Fruit fly (Drosophila melanogaster) whole organism, embryonic: ENCODE measurements around the gene CG43163.

Experiments
- Bteb2 ChIP-seq: fragments of 200-800 bp; sonication (Bioruptor generic); optimal IDR thresholded peaks from 2 replicates; lab custom pipeline; 2016; ENCODE audit warnings: missing biosample characterization, missing genetic modification characterization
- CG10959 ChIP-seq: fragments of 200-800 bp; sonication (Bioruptor generic); IDR thresholded peaks from 2 replicates; pipeline ENCODE4 v1.3.6; 2022; ENCODE audit warnings: missing biosample characterization, missing genetic modification characterization
- CG11093 ChIP-seq: fragments of 200-800 bp; sonication (Bioruptor generic); IDR thresholded peaks from 3 replicates; pipeline ENCODE4 v1.3.6; 2022; ENCODE audit warnings: missing biosample characterization, missing genetic modification characterization
- CG12104 ChIP-seq: fragments of 200-800 bp; sonication (Bioruptor generic); optimal IDR thresholded peaks from 3 replicates; lab custom pipeline; 2016; ENCODE audit warnings: missing biosample characterization, missing genetic modification characterization
- CG12155 ChIP-seq: fragments of 200-800 bp; sonication (Bioruptor generic); optimal IDR thresholded peaks from 3 replicates; lab custom pipeline; 2016; ENCODE audit warnings: missing biosample characterization, missing genetic modification characterization
- CG12391 ChIP-seq: fragments of 200-800 bp; sonication (Bioruptor generic); optimal IDR thresholded peaks from 3 replicates; lab custom pipeline; 2018; ENCODE audit warnings: missing biosample characterization, mild to moderate bottlenecking, missing genetic modification characterization, moderate library complexity
- CG13894 ChIP-seq: fragments of 200-800 bp; sonication (Bioruptor generic); optimal IDR thresholded peaks from 3 replicates; lab custom pipeline; 2018; ENCODE audit warnings: missing biosample characterization, mild to moderate bottlenecking, missing genetic modification characterization, moderate library complexity
- CG16813 ChIP-seq: fragments of 200-800 bp; sonication (Bioruptor generic); IDR thresholded peaks from 3 replicates; pipeline ENCODE4 v1.3.6; 2022; ENCODE audit warnings: missing biosample characterization, missing genetic modification characterization; ENCODE audit not compliant: partially characterized antibody
- CG16863 ChIP-seq: fragments of 200-800 bp; sonication (Bioruptor generic); optimal IDR thresholded peaks from 3 replicates; lab custom pipeline; 2016; ENCODE audit warnings: missing biosample characterization, missing genetic modification characterization
- CG17612 ChIP-seq: fragments of 200-800 bp; sonication (Bioruptor generic); IDR thresholded peaks from 2 replicates; pipeline ENCODE4 v1.3.6; 2022; ENCODE audit warnings: missing biosample characterization, missing genetic modification characterization
- CG18262 ChIP-seq: fragments of 200-800 bp; optimal IDR thresholded peaks from 3 replicates; lab custom pipeline; 2019; ENCODE audit warnings: missing biosample characterization, mild to moderate bottlenecking, missing genetic modification characterization, moderate library complexity
- CG34224 ChIP-seq: fragments of 200-800 bp; sonication (Bioruptor generic); IDR thresholded peaks from 3 replicates; pipeline ENCODE4 v1.3.6; 2022; ENCODE audit warnings: missing biosample characterization, missing genetic modification characterization; ENCODE audit not compliant: partially characterized antibody
- CG5180 ChIP-seq: fragments of 200-800 bp; sonication (Bioruptor generic); optimal IDR thresholded peaks from 3 replicates; lab custom pipeline; 2017; ENCODE audit warnings: missing biosample characterization, missing genetic modification characterization, mild to moderate bottlenecking, moderate library complexity, missing genetic modification reagents
- CG5245 ChIP-seq: fragments of 200-800 bp; sonication (Bioruptor generic); optimal IDR thresholded peaks from 3 replicates; lab custom pipeline; 2016; ENCODE audit warnings: missing biosample characterization, missing genetic modification characterization
- CG6765 ChIP-seq: fragments of 200-800 bp; sonication (Bioruptor generic); optimal IDR thresholded peaks from 3 replicates; lab custom pipeline; 2017; ENCODE audit warnings: missing biosample characterization, mild to moderate bottlenecking, missing genetic modification characterization
- CG7271 ChIP-seq: fragments of 200-800 bp; sonication (Bioruptor generic); optimal IDR thresholded peaks from 2 replicates; lab custom pipeline; 2018; ENCODE audit warnings: missing biosample characterization, mild to moderate bottlenecking, missing genetic modification characterization, moderate library complexity
- CG7786 ChIP-seq: fragments of 200-800 bp; sonication (Bioruptor generic); optimal IDR thresholded peaks from 2 replicates; lab custom pipeline; 2016; ENCODE audit warnings: missing biosample characterization, missing genetic modification characterization
- CG8290 ChIP-seq, 3 experiments: fragments of 200-800 bp; sonication (Bioruptor generic); optimal IDR thresholded peaks; 2 replicates each; lab custom pipeline; 2016 to 2019; ENCODE audit warnings: missing biosample characterization in 3 of 3, missing genetic modification characterization in 3 of 3, mild to moderate bottlenecking in 2 of 3, moderate library complexity in 1 of 3
- CG8924 ChIP-seq: fragments of 200-800 bp; optimal IDR thresholded peaks from 3 replicates; lab custom pipeline; 2019; ENCODE audit warnings: missing biosample characterization, mild to moderate bottlenecking, missing genetic modification characterization, moderate library complexity
- Camta ChIP-seq: fragments of 200-800 bp; sonication (Bioruptor generic); optimal IDR thresholded peaks from 2 replicates; lab custom pipeline; 2016; ENCODE audit warnings: missing biosample characterization, missing genetic modification characterization
- D19A ChIP-seq: fragments of 200-800 bp; optimal IDR thresholded peaks from 3 replicates; lab custom pipeline; 2019; ENCODE audit warnings: missing biosample characterization, mild to moderate bottlenecking, missing genetic modification characterization, moderate library complexity
- Dek ChIP-seq: fragments of 200-800 bp; sonication (Bioruptor generic); optimal IDR thresholded peaks from 3 replicates; lab custom pipeline; 2019; ENCODE audit warnings: missing biosample characterization, mild to moderate bottlenecking, missing genetic modification characterization, moderate library complexity
- Hr3 ChIP-seq: fragments of 200-800 bp; sonication (Bioruptor generic); optimal IDR thresholded peaks from 3 replicates; lab custom pipeline; 2016; ENCODE audit warnings: missing biosample characterization, missing genetic modification characterization
- Hr51 ChIP-seq, 2 experiments: fragments of 200-800 bp; sonication (Bioruptor generic); optimal IDR thresholded peaks; 2 replicates in 1 of 2; 3 replicates in 1 of 2; lab custom pipeline; 2016 to 2018; ENCODE audit warnings: missing biosample characterization in 2 of 2, missing genetic modification characterization in 2 of 2, mild to moderate bottlenecking in 1 of 2, moderate library complexity in 1 of 2
- Nf-YA ChIP-seq: fragments of 200-800 bp; sonication (Bioruptor generic); IDR thresholded peaks from 2 replicates; pipeline ENCODE4 v1.3.6; 2022; ENCODE audit warnings: missing biosample characterization, missing genetic modification characterization
- ab ChIP-seq: fragments of 200-800 bp; sonication (Bioruptor generic); optimal IDR thresholded peaks from 2 replicates; lab custom pipeline; 2016; ENCODE audit warnings: missing biosample characterization, missing genetic modification characterization
- ap ChIP-seq: fragments of 200-800 bp; sonication (Bioruptor generic); IDR thresholded peaks from 2 replicates; pipeline ENCODE4 v1.3.6; 2022; ENCODE audit warnings: missing biosample characterization, missing genetic modification characterization
- en ChIP-seq: fragments of 200-800 bp; sonication (Bioruptor generic); optimal IDR thresholded peaks from 2 replicates; lab custom pipeline; 2016; ENCODE audit warnings: missing biosample characterization, missing genetic modification characterization
- esg ChIP-seq: fragments of 200-800 bp; sonication (Bioruptor generic); conservative IDR thresholded peaks from 2 replicates; pipeline ENCODE4 v1.3.6; 2022; ENCODE audit warnings: missing biosample characterization, missing genetic modification characterization
- eve ChIP-seq, 2 experiments: fragments of >200 bp; optimal IDR thresholded peaks; 2 replicates each; lab custom pipeline; 2017; ENCODE audit warnings: missing biosample characterization in 2 of 2, missing genetic modification characterization in 2 of 2
- fd96Cb ChIP-seq: fragments of 200-800 bp; sonication (Bioruptor generic); optimal IDR thresholded peaks from 2 replicates; lab custom pipeline; 2018; ENCODE audit warnings: missing biosample characterization, mild to moderate bottlenecking, missing genetic modification characterization, moderate library complexity
- gem ChIP-seq: fragments of 200-800 bp; sonication (Bioruptor generic); optimal IDR thresholded peaks from 2 replicates; lab custom pipeline; 2019; ENCODE audit warnings: missing biosample characterization, mild to moderate bottlenecking, missing genetic modification characterization, moderate library complexity
- gsb-n ChIP-seq: fragments of 200-800 bp; sonication (Bioruptor generic); optimal IDR thresholded peaks from 3 replicates; lab custom pipeline; 2018; ENCODE audit warnings: missing biosample characterization, mild to moderate bottlenecking, missing genetic modification characterization
- lbe ChIP-seq: fragments of 200-800 bp; sonication (Bioruptor generic); optimal IDR thresholded peaks from 2 replicates; lab custom pipeline; 2016; ENCODE audit warnings: missing biosample characterization, mild to moderate bottlenecking, missing genetic modification characterization
- mam ChIP-seq: fragments of 200-800 bp; sonication (Bioruptor generic); optimal IDR thresholded peaks from 3 replicates; lab custom pipeline; 2016; ENCODE audit warnings: missing biosample characterization, missing genetic modification characterization
- mirr ChIP-seq: fragments of 200-800 bp; sonication (Bioruptor generic); optimal IDR thresholded peaks from 3 replicates; lab custom pipeline; 2018; ENCODE audit warnings: missing biosample characterization, mild to moderate bottlenecking, missing genetic modification characterization
- otp ChIP-seq: fragments of 200-800 bp; sonication (Bioruptor generic); IDR thresholded peaks from 3 replicates; pipeline ENCODE4, ENCODE4 v1.3.6; 2022; ENCODE audit warnings: missing biosample characterization, missing genetic modification characterization
- phol ChIP-seq: fragments of 200-800 bp; sonication (Bioruptor generic); optimal IDR thresholded peaks from 3 replicates; lab custom pipeline; 2018; ENCODE audit warnings: missing biosample characterization, mild to moderate bottlenecking, missing genetic modification characterization, moderate library complexity
- run ChIP-seq: fragments of 200-800 bp; sonication (Bioruptor generic); optimal IDR thresholded peaks from 3 replicates; lab custom pipeline; 2018; ENCODE audit warnings: missing biosample characterization, mild to moderate bottlenecking, missing genetic modification characterization
- sisA ChIP-seq: fragments of 200-800 bp; sonication (Bioruptor generic); IDR thresholded peaks from 2 replicates; pipeline ENCODE4 v1.3.6; 2022; ENCODE audit warnings: missing biosample characterization, missing genetic modification characterization
- sug ChIP-seq: fragments of 200-800 bp; optimal IDR thresholded peaks from 2 replicates; lab custom pipeline; 2019; ENCODE audit warnings: missing biosample characterization, mild to moderate bottlenecking, missing genetic modification characterization, moderate library complexity
- usp ChIP-seq: fragments of >200 bp; optimal IDR thresholded peaks from 2 replicates; lab custom pipeline; 2017; ENCODE audit warnings: missing biosample characterization, missing genetic modification characterization

Gene CG43163

dm6 chr3L:8523257-8523656 is 16.3 kb upstream of the CG43163 start, which contains the start of gene GstO2 (continued):
- TF ChIP-seq CG10959 (GFP tag; lab: Robert Waterston, UW) (no peak), Camta (GFP tag; lab: Kevin White, UChicago) (no peak), CG11093 (no peak), CG7271 (no peak), CG12104 (GFP tag; lab: Kevin White, UChicago) (no peak), Hr51 (GFP tag; optimal IDR thresholded peaks at IDR 0.05; lab: Kevin White, UChicago) (no peak), sug (tag; lab: Kevin White, UChicago) (peak; percentile 62), usp (GFP tag; lab: Kevin White, UChicago) (no peak), ap (GFP tag; lab: Robert Waterston, UW) (no peak), CG6765 (GFP tag; lab: Kevin White, UChicago) (no peak), esg (no peak), Bteb2 (GFP tag; lab: Kevin White, UChicago) (no peak), CG12155 (no peak), CG17612 (GFP tag; lab: Robert Waterston, UW) (no peak), en (GFP tag; lab: Kevin White, UChicago) (no peak), otp (GFP tag; lab: Robert Waterston, UW) (no peak), Dek (no peak), Nf-YA (GFP tag; lab: Robert Waterston, UW) (no peak), mirr (GFP tag; lab: Kevin White, UChicago) (no peak), CG8924 (tag; lab: Kevin White, UChicago) (peak; percentile 2), CG34224 (peak; percentile 42; the same call in 1 of the 3 replicates), CG5245 (no peak), eve (GFP tag; optimal IDR thresholded peaks at IDR 0.05; lab: Kevin White, UChicago) (no peak), Hr3 (GFP tag; lab: Kevin White, UChicago) (no peak), sisA (no peak), CG5180 (GFP tag; lab: Kevin White, UChicago) (no peak), CG16863 (GFP tag; lab: Kevin White, UChicago) (no peak), CG18262 (tag; lab: Kevin White, UChicago) (no peak), CG7786 (GFP tag; lab: Kevin White, UChicago) (no peak), CG16813 (GFP tag; lab: Robert Waterston, UW) (peak; percentile 28; the same call in 1 of the 3 replicates), gsb-n (tag; lab: Kevin White, UChicago) (no peak), CG12391 (tag; lab: Kevin White, UChicago) (no peak), D19A (tag; lab: Kevin White, UChicago) (no peak), ab (GFP tag; lab: Kevin White, UChicago) (no peak), phol (tag; lab: Kevin White, UChicago) (peak; percentile 14), CG8290 (GFP tag; optimal IDR thresholded peaks at IDR 0.05; lab: Kevin White, UChicago) (no peak), CG8290 (tag; optimal IDR thresholded peaks at IDR 0.05; lab: Kevin White, UChicago) (no peak), gem (no peak), mam (GFP tag; lab: Kevin White, UChicago) (no peak), fd96Cb (tag; lab: Kevin White, UChicago) (no peak), run (no peak), CG13894 (peak; percentile 9), lbe (GFP tag; lab: Kevin White, UChicago) (no peak)
